Worm (Caenorhabditis elegans): Measurements from ENCODE around the gene valv-1.

The valv-1 gene

DNA sequence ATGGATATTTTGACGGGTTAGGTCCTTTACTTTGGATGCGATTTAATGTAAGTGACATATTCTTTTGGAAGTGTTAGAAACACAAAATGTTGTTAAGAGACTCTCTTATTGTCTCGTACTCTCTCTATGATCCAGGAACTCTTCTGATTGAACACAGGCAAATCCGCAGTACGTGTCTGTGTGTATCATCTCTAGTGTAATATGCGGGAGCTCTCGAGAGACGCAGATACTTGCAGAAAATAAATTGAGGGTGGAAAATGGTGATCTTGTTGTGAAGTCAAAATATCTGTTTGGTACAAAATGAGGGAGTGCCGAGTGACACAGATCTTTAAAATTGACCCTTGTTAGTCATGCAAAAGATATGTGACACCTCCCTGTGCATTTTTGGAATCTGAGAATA is 38.4 kb downstream of the valv-1 start:
- no peak for TF ChIP-seq unc-62 (GFP tag; optimal IDR thresholded peaks at IDR 0.05)

DNA sequence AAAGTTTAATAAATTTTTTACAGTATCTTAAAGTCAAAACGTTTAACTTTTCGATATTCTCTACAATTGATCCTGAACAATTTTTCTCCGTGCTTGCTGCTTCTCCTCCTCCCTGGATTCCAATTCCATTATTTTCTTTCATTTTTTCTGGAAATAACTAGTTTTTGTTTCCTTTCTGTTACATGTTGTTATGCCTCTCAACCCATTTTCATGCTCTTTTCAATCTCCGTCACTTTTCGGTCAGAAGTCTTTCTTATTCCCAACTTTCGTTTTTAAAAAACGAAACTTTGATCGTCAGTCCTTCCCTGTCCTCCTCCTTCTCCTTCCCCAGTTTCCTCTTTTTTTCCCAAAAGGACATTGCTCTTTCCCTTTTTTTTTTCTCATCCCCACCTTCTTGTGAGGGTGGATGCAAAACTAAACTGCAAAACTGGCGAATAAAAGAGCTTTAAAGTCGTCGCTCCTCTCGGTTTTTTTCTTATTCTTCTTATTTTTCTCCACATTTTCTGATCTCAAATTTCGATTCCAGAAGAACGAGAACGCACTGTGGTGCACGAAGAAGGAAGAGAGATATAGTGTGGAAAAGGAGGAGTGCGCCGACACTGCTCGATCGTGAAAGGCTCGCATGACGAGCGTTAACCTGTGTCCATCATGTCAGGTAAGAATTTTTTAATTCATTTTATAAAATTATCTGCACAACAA is 40.1 kb downstream of the valv-1 start, which contains the start of the genes C48A7.16 and egl-19:
Gene C48A7.16, plus strand, starts transcription at position 544 of the 699 bp plus-strand sequence.
Gene egl-19, plus strand, starts transcription at position 649 of the 699 bp plus-strand sequence.
- no peak for TF ChIP-seq unc-62 (GFP tag; optimal IDR thresholded peaks at IDR 0.05)

DNA sequence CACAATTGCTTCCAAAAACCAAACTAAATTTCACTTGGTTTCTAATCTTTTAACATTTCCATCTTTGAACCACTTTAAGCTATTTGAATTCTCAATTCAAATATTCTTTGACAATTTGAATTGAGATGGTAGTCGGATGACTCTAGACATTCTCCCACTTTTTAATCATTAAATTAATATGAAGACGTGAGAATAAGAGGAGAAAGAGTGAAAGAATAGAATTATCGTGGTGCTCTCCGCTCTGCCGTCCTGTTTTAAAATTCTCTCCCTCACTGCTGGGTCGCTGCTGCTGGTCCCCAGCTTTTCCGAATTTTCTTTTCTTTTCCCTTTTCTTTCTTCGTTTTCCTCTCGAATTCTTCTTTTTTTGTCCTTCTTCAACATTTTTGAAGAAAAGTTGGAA is 41.7 kb downstream of the valv-1 start:
- no peak for TF ChIP-seq unc-62 (GFP tag; optimal IDR thresholded peaks at IDR 0.05)

DNA sequence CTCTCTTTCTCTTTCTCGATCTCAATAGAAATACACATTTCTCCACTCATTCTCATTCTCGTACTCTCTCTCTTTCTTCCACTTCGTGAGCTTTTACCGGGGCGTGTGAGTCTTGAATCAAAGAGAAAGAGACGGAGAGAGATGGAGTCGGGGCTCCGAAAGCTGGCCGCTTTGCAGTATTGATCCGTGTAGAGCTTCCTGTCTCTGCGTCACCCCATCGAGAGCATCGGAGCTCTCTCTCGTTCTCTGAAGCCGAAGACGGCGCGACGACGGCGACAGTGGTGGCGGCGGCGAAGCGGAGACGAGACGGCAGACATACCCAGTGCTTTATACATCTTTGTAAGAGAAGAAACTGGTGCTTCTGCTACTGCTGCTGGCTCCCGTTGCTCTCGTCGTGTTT is 43.1 kb downstream of the valv-1 start:
- peak; percentile 26 for TF ChIP-seq unc-62 (GFP tag; optimal IDR thresholded peaks at IDR 0.05)

DNA sequence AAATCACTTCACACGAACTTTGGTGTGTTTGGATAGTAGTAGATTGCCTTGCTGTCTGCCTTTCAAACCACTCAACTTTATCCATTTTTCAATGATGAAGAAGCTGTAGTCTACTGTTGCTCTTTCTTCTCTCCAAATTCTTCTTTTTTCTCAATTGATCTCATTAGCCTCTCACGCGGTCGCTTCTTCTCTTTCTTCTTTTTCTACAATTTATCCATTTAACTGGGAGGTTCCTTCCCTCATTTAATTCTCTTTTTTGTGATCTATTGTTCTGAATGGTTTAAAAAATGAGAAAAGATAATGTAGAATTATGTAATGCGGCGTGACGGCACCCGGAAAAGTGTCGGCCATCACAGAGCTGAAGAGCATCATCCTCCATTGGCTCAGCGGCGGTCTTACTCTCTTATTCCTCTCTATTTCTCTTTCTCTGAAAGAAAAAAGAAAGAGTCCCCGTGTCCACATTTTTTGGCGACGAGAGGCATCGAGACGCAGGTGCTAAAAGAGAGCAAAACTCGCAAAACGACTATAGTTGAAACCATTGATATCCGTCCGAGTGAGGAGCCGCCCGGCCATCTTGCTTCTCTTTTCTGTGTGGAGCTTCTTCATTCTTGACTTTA is 44.5 kb downstream of the valv-1 start:
- TF ChIP-seq unc-62 (GFP tag; optimal IDR thresholded peaks at IDR 0.05), result no peak

DNA sequence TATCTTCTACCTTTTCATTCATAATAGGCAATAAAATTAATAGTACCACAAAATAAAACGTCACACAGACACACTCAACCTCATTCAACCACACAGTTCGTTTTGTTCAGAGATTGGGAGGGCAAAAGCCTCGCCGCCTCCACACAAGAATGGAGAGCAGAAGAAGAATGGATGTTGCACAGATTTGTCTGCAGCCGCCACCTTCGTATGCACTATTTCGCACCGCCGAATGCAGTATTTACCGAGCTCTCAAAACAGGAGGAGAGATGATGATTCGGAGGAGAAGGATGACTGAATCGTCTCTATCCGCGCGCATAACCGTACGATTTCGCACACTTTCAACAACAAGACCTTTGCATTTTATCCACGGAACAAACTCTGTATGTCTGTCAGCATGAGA is 47.6 kb downstream of the valv-1 start:
- TF ChIP-seq unc-62 (GFP tag; optimal IDR thresholded peaks at IDR 0.05), result no peak
